Worm (Caenorhabditis elegans) whole organism, L1 larva: ENCODE results near the gene srsx-32.
"Not testable (repeated sequence)": the region's sequence is repeated elsewhere in the genome, so short reads cannot be mapped to it uniquely, and the experiment has no call there.

ENCODE experiments used
- C34B4.2 ChIP-seq: sonication (generic microtip); optimal IDR thresholded peaks from 2 replicates; lab custom pipeline; 2017; ENCODE audit warnings: mild to moderate bottlenecking, missing genetic modification characterization, missing compliant biosample characterization
- Y116A8C.19 ChIP-seq: sonication (generic microtip); optimal IDR thresholded peaks from 2 replicates; lab custom pipeline; 2016; ENCODE audit warnings: missing compliant biosample characterization, missing genetic modification characterization, borderline replicate concordance
- aha-1 ChIP-seq: fragments of 150-350 bp; optimal IDR thresholded peaks from 2 replicates; lab custom pipeline; 2014; ENCODE audit warnings: missing biosample characterization, missing genetic modification characterization
- alr-1 ChIP-seq: fragments of 200-800 bp; sonication (Bioruptor generic); optimal IDR thresholded peaks from 2 replicates; lab custom pipeline; 2018; ENCODE audit warnings: borderline replicate concordance, mild to moderate bottlenecking, missing genetic modification characterization, missing compliant biosample characterization
- ama-1 ChIP-seq: fragments of 150-350 bp; optimal IDR thresholded peaks from 2 replicates; lab custom pipeline; 2014
- blmp-1 ChIP-seq: fragments of 150-350 bp; optimal IDR thresholded peaks from 2 replicates; lab custom pipeline; 2014; ENCODE audit warnings: missing biosample characterization, missing genetic modification characterization
- ceh-63 ChIP-seq: fragments of 200-800 bp; sonication (Bioruptor generic); optimal IDR thresholded peaks from 2 replicates; lab custom pipeline; 2018; ENCODE audit warnings: mild to moderate bottlenecking, missing genetic modification characterization, missing compliant biosample characterization
- ceh-8 ChIP-seq: fragments of 200-800 bp; sonication (Bioruptor generic); optimal IDR thresholded peaks from 2 replicates; lab custom pipeline; 2018; ENCODE audit warnings: mild to moderate bottlenecking, missing genetic modification characterization, moderate library complexity, missing compliant biosample characterization
- ceh-82 ChIP-seq, 3 experiments: fragments of 150-350 bp in 1 of 3; sonication (generic microtip) in 2 of 3; optimal IDR thresholded peaks; 2 replicates each; lab custom pipeline; 2014 to 2017; ENCODE audit warnings: missing biosample characterization in 3 of 3, missing genetic modification characterization in 3 of 3
- ceh-88 ChIP-seq: fragments of 200-800 bp; sonication (Bioruptor generic); IDR thresholded peaks from 2 replicates; pipeline ENCODE4 v1.3.6; 2022; ENCODE audit warnings: missing genetic modification characterization, missing compliant biosample characterization
- ceh-90 ChIP-seq: sonication (generic microtip); optimal IDR thresholded peaks from 2 replicates; lab custom pipeline; 2016; ENCODE audit warnings: missing genetic modification characterization, missing compliant biosample characterization
- dsc-1 ChIP-seq: sonication (generic microtip); optimal IDR thresholded peaks from 2 replicates; lab custom pipeline; 2016; ENCODE audit warnings: mild to moderate bottlenecking, missing genetic modification characterization, missing compliant biosample characterization
- efl-1 ChIP-seq, 4 experiments: fragments of 150-350 bp; optimal IDR thresholded peaks in 3 of 4; peaks in 1 of 4; 1 replicate in 1 of 4; 2 replicates in 3 of 4; lab custom pipeline; 2014; ENCODE audit warnings: missing biosample characterization in 2 of 4, missing genetic modification characterization in 2 of 4, missing genetic modification reagents in 2 of 4
- egl-27 ChIP-seq, 2 experiments: fragments of 150-350 bp in 1 of 2; sonication (generic microtip); optimal IDR thresholded peaks; 3 replicates each; lab custom pipeline; 2017 to 2018; ENCODE audit warnings: missing biosample characterization in 2 of 2, missing genetic modification characterization in 2 of 2, missing genetic modification reagents in 2 of 2
- ets-5 ChIP-seq: fragments of 200-800 bp; sonication (Bioruptor generic); IDR thresholded peaks from 2 replicates; pipeline ENCODE4 v1.3.6; 2022; ENCODE audit warnings: missing genetic modification characterization, missing compliant biosample characterization
- fkh-10 ChIP-seq: sonication (generic microtip); optimal IDR thresholded peaks from 2 replicates; lab custom pipeline; 2017; ENCODE audit warnings: missing biosample characterization, missing genetic modification reagents, missing genetic modification characterization
- fkh-4 ChIP-seq: sonication (generic microtip); optimal IDR thresholded peaks from 2 replicates; lab custom pipeline; 2016; ENCODE audit warnings: missing compliant biosample characterization, missing genetic modification characterization, borderline replicate concordance
- grh-1 ChIP-seq: fragments of 200-800 bp; sonication (Bioruptor generic); IDR thresholded peaks from 2 replicates; pipeline ENCODE4 v1.3.6; 2022; ENCODE audit warnings: missing genetic modification reagents, missing genetic modification characterization, missing compliant biosample characterization
- hlh-4 ChIP-seq: sonication (generic microtip); optimal IDR thresholded peaks from 2 replicates; lab custom pipeline; 2016; ENCODE audit warnings: mild to moderate bottlenecking, missing genetic modification characterization, missing compliant biosample characterization
- jun-1 ChIP-seq: fragments of 150-350 bp; optimal IDR thresholded peaks from 2 replicates; lab custom pipeline; 2014; ENCODE audit warnings: missing biosample characterization, missing genetic modification reagents, missing genetic modification characterization
- lin-14 ChIP-seq: fragments of 200-800 bp; sonication (Bioruptor generic); optimal IDR thresholded peaks from 2 replicates; lab custom pipeline; 2018; ENCODE audit warnings: mild to moderate bottlenecking, missing genetic modification characterization, moderate library complexity, missing compliant biosample characterization
- lir-3 ChIP-seq: sonication (generic microtip); optimal IDR thresholded peaks from 2 replicates; lab custom pipeline; 2016; ENCODE audit warnings: mild to moderate bottlenecking, missing genetic modification characterization, moderate library complexity, missing compliant biosample characterization; ENCODE audit not compliant: poor library complexity
- nhr-19 ChIP-seq: fragments of 200-800 bp; sonication (Bioruptor generic); conservative IDR thresholded peaks from 2 replicates; pipeline ENCODE4 v1.3.6; 2022; ENCODE audit warnings: missing genetic modification characterization, missing compliant biosample characterization
- nhr-20 ChIP-seq: sonication (generic microtip); optimal IDR thresholded peaks from 2 replicates; lab custom pipeline; 2016; ENCODE audit warnings: mild to moderate bottlenecking, missing genetic modification characterization, missing compliant biosample characterization
- nhr-237 ChIP-seq: fragments of 150-350 bp; optimal IDR thresholded peaks from 2 replicates; lab custom pipeline; 2014; ENCODE audit warnings: missing biosample characterization, missing genetic modification characterization
- nhr-28 ChIP-seq: fragments of 150-350 bp; optimal IDR thresholded peaks from 2 replicates; lab custom pipeline; 2014; ENCODE audit warnings: missing biosample characterization, missing genetic modification characterization
- nhr-85 ChIP-seq: sonication (generic microtip); peaks from one replicate; lab custom pipeline; 2016; ENCODE audit warnings: missing genetic modification characterization, inconsistent platforms, missing compliant biosample characterization
- nhr-90 ChIP-seq: sonication (generic microtip); optimal IDR thresholded peaks from 2 replicates; lab custom pipeline; 2016; ENCODE audit warnings: mild to moderate bottlenecking, missing genetic modification characterization, missing compliant biosample characterization; ENCODE audit not compliant: poor library complexity
- pag-3 ChIP-seq: sonication (generic microtip); optimal IDR thresholded peaks from 2 replicates; lab custom pipeline; 2017; ENCODE audit warnings: missing genetic modification characterization, mild to moderate bottlenecking, missing compliant biosample characterization, antibody characterized with exemption, borderline replicate concordance; ENCODE audit not compliant: insufficient read depth
- rnt-1 ChIP-seq: sonication (generic microtip); optimal IDR thresholded peaks from 2 replicates; lab custom pipeline; 2016; ENCODE audit warnings: mild to moderate bottlenecking, missing genetic modification characterization, moderate library complexity, missing compliant biosample characterization
- skn-1 ChIP-seq: fragments of 150-350 bp; optimal IDR thresholded peaks from 2 replicates; lab custom pipeline; 2014; ENCODE audit warnings: missing biosample characterization, missing genetic modification characterization
- sox-4 ChIP-seq: sonication (generic microtip); optimal IDR thresholded peaks from 2 replicates; lab custom pipeline; 2016; ENCODE audit warnings: missing genetic modification characterization, missing compliant biosample characterization
- sptf-1 ChIP-seq: fragments of 150-350 bp; optimal IDR thresholded peaks from 2 replicates; lab custom pipeline; 2014; ENCODE audit warnings: missing biosample characterization, missing genetic modification characterization
- tlp-1 ChIP-seq: fragments of 150-350 bp; optimal IDR thresholded peaks from 2 replicates; lab custom pipeline; 2014; ENCODE audit warnings: missing biosample characterization, missing genetic modification characterization
- vab-15 ChIP-seq: sonication (generic microtip); optimal IDR thresholded peaks from 2 replicates; lab custom pipeline; 2017; ENCODE audit warnings: missing genotype, mild to moderate bottlenecking, missing genetic modification characterization, missing compliant biosample characterization
- zag-1 ChIP-seq: fragments of 150-350 bp; optimal IDR thresholded peaks from 2 replicates; lab custom pipeline; 2014; ENCODE audit warnings: missing biosample characterization, missing genetic modification characterization
- ztf-11 ChIP-seq, 2 experiments: sonication (generic microtip); optimal IDR thresholded peaks; 2 replicates each; lab custom pipeline; 2016 to 2017; ENCODE audit warnings: missing genetic modification characterization in 2 of 2, missing biosample characterization in 1 of 2, missing compliant biosample characterization in 1 of 2

srsx-32 gene

DNA sequence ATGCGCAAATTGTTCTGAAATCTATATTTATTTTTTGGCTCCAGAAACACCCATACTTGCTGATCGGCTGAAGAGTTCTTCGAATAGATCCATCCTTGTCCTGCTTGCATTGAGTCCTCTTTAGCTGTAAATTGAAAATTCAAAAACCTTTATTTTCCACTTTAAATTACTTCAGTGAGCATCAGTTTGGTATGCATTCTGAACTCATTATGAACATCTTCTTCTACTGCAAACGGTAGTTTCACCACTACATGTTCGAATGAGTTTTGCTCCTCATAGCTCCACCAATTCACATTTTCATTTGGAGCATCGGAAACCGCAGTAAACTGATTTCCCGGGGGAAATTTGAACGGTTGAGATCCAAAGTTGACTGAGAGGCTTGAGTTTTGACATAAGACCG lies 33.0 kb downstream of the srsx-32 start:
- TF ChIP-seq ceh-82 (tag; optimal IDR thresholded peaks at IDR 0.05; lab: Kevin White, UChicago): no peak
- no peak for TF ChIP-seq blmp-1
- TF ChIP-seq hlh-4: no peak
- no peak for TF ChIP-seq nhr-237
- no peak for TF ChIP-seq zag-1 (tag; lab: Kevin White, UChicago)
- no peak for TF ChIP-seq ztf-11 (tag; optimal IDR thresholded peaks at IDR 0.05; lab: Kevin White, UChicago)
- no peak for TF ChIP-seq jun-1 (tag; lab: Kevin White, UChicago)
- no peak for TF ChIP-seq dsc-1 (tag; lab: Kevin White, UChicago)

DNA sequence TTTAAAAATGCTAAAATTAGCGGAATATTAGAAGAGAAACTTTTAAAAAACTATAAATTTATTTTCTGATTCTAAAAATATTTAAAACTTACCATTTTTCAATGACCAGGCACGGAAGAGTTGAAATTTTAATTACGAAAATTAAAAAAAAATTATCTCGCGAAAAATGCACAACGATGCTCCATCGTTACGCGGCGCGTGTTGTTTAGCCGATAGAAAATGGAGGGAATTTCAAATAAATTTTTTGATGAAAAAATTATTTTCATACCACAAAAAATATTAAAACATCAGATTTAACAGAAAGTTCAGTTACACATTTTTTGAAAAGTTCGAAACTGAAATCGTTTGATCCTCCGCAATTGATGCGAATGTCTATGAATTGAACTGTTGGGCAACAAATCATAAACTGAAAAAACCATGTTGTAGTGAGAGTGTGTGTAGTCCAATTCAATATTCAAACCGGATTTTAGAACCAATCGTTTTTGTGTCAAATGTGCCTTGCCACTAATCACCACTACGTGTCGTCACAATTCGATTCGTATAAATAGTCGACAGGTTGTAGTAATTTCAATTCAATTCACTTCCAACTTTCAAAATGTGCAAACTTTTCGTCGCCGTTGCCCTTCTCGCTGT lies 34.1 kb downstream of the srsx-32 start, which contains the start of the genes tofu-2 and spig-1:
Gene tofu-2 (minus strand): TSS at position 116 of the 633 bp plus-strand sequence.
Gene spig-1 (plus strand): TSS at position 583 of the 633 bp plus-strand sequence.
- TF ChIP-seq nhr-28 (tag; lab: Kevin White, UChicago) (no peak), rnt-1 (tag; lab: Kevin White, UChicago) (no peak), efl-1 (optimal IDR thresholded peaks at IDR 0.05; lab: Kevin White, UChicago) (peak in 1 of 2 experiments; percentile 59), efl-1 (GFP tag; optimal IDR thresholded peaks at IDR 0.05 in 1 of 2; lab: Kevin White, UChicago) (peak; percentile 6 to 44)
- TF ChIP-seq, all 84 proteins: peak for 1

DNA sequence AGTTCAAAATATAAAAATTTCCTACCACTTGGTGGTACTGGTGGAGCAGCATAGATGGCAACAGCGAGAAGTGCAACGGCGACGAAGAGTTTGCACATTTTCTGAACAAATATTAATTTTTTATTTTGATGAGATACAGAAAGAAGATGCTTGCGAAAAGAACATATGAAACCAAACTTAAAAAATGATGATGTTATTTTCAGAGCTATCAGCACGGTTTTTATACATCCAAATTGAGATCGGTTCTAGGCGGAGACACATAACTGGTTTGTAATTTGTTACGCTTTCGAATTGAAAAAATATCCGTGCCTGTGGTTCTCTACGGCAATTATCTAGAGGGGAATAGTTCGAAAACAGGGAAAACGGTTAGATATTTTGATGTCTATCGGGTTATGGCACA lies 35.9 kb downstream of the srsx-32 start, which contains the start of gene txt-17:
Gene txt-17 (minus strand): TSS at position 101 of the 400 bp plus-strand sequence.
- TF ChIP-seq grh-1 (GFP tag; lab: Robert Waterston, UW): peak; percentile 49
- no peak for TF ChIP-seq zag-1 (tag; lab: Kevin White, UChicago)

DNA sequence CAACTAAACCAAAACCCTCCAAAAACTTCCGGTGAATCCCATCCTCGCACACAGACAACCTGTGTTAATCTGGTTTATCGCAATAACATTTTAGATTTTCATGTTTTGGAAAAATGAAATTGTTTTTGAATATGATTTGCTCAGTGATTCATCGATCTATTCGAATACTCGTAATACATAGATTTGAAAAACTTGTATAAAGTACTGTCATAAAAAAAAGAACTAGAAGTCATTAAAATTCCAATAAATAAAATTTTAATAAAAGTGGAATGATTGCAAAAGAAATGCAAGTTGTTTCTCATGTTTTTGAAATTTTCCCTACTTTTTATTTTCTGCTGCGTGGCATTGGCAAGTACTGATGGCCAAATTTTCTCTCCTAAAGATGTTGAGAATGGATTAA lies 37.4 kb downstream of the srsx-32 start, which contains the start of gene spig-8:
Gene spig-8 (plus strand): TSS at position 301 of the 400 bp plus-strand sequence.
- TF ChIP-seq nhr-20 (tag; lab: Kevin White, UChicago) (no peak), ceh-8 (GFP tag; lab: Kevin White, UChicago) (no peak), fkh-4 (tag; lab: Kevin White, UChicago) (no peak), ceh-63 (no peak), ceh-90 (no peak), skn-1 (no peak)

DNA sequence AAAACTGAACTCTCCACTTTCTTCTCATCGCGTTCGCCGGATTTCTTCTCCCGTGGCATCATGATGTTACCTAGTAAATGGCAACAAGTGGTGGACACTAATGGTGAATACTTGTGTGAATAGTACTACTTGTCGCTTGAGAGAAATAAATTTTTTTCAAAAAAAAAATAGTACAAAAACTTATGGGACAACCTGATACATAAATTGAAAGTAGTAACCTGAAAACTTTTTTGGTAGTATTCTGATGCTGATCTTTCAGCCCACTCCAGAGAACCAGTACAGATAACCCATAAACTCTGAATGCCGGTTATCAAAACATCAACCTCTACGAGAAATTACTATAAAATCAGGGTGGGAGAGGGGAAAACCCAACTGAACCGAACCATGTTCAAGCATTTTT lies 40.6 kb downstream of the srsx-32 start, which contains the start of gene Y57E12AL.2:
Gene Y57E12AL.2 (plus strand): TSS at position 301 of the 400 bp plus-strand sequence.
- TF ChIP-seq blmp-1; nhr-90; vab-15 (tag; lab: Kevin White, UChicago): not testable (repeated sequence)

DNA sequence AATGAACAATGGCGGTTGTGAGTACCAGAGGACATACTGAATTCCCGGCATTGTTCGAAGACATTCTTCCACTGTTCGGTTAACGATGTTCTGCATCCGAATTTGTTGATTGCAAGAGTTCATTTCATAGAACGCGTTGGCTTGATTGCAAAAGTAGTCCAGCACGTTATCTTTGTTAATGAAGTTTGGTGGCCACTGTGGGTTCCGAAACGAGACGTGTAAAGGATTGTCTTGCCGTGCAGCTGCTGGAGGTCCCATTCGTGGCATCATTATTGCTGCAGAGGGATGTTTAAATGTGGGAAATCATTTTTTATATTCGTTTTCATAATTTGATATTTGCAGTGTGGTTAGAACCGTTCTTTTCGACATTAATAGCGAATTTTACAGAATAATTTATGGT lies 42.2 kb downstream of the srsx-32 start, which contains the start of gene mdt-6:
Gene mdt-6 (minus strand): TSS at position 275 of the 400 bp plus-strand sequence.
- TF ChIP-seq nhr-85 (tag; lab: Kevin White, UChicago) (peak; percentile 5), ama-1 (lab: Kevin White, UChicago) (no peak), Y116A8C.19 (tag; lab: Kevin White, UChicago) (no peak)

DNA sequence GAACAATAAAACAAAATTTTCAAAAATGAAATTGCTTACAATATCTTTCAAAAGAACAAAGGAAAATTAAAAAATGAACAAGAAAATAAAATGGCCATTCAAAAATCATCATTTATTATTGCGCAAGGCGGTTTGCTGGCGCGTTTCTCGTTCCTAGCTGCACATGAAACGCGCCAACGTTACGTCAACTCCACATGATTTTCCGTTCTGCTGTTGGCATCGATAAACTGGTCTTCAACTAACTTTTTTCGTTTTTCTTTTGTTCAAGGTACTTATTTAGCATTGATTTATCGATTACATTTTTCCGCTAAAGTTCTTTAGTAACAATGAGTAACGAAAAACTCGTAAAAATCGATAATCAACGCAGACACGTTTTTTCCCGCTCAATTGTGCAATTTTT lies 43.2 kb downstream of the srsx-32 start, which contains the start of the genes Y57E12AL.6 and Y57E12AL.1:
Gene Y57E12AL.6 (minus strand): TSS at position 75 of the 400 bp plus-strand sequence.
Gene Y57E12AL.1 (plus strand): TSS at position 135 of the 400 bp plus-strand sequence.
- TF ChIP-seq alr-1 (tag; lab: Kevin White, UChicago): no peak
- TF ChIP-seq ets-5 (GFP tag; lab: Robert Waterston, UW): no peak
- no peak for TF ChIP-seq ceh-63
- TF ChIP-seq egl-27 (tag; optimal IDR thresholded peaks at IDR 0.05; lab: Kevin White, UChicago): no peak
- no peak for TF ChIP-seq ceh-90
- TF ChIP-seq ama-1 (lab: Kevin White, UChicago): peak; percentile 17
- TF ChIP-seq lir-3 (tag; lab: Kevin White, UChicago): peak; percentile 41
- peak; percentile 22 for TF ChIP-seq nhr-237
- no peak for TF ChIP-seq tlp-1 (tag; lab: Kevin White, UChicago)
- peak; percentile 87 for TF ChIP-seq lin-14 (GFP tag; lab: Kevin White, UChicago)
- TF ChIP-seq nhr-19: peak; percentile 85
- no peak for TF ChIP-seq sptf-1 (tag; lab: Kevin White, UChicago)
- TF ChIP-seq sox-4 (tag; lab: Kevin White, UChicago): peak; percentile 61
- TF ChIP-seq ztf-11 (tag; optimal IDR thresholded peaks at IDR 0.05; lab: Kevin White, UChicago): no peak
- no peak for TF ChIP-seq ceh-88 (GFP tag; lab: Robert Waterston, UW)
- TF ChIP-seq fkh-10 (GFP tag; lab: Kevin White, UChicago): peak; percentile 30
- TF ChIP-seq zag-1 (tag; lab: Kevin White, UChicago): no peak
- peak; percentile 13 for TF ChIP-seq ceh-8 (GFP tag; lab: Kevin White, UChicago)
- TF ChIP-seq pag-3 (tag; lab: Kevin White, UChicago): no peak
- no peak for TF ChIP-seq C34B4.2 (tag; lab: Kevin White, UChicago)
- TF ChIP-seq aha-1: no peak
